Fruit fly (Drosophila melanogaster): ENCODE measurements around the gene Mettl14.

Gene Mettl14

DNA sequence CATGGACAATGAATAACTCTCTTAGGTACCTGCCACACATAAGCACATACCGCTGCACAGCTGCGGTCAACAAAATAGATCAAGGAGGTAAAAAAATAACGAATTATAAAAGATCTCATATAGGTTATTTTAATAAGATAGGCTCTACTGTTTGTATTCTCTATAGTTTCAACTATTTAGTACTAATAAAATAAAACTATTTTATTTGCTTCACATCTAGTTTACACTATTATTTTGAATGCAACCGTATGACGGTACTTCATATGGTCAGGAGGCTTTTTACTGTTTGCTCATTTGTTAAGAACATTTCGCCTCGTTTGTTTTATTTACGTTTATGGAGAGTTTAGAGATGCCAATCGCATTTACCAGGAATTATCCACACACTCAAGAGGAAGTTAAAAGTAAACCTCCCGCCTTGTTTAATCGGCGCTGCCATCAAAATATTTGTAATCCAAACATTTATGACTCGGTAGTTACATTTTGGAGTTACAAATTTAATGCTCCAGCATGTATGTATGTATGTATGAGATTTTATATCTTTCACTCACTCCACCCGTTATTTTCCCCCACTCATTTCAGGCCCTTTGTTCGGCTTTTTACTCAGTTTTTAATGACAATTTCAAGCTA is 33.2 kb upstream of the Mettl14 start (continued):
- TF ChIP-seq CG10147 (GFP tag; optimal IDR thresholded peaks at IDR 0.05), result peak; percentile 57
- peak; percentile 54 for TF ChIP-seq Spps (tag; optimal IDR thresholded peaks at IDR 0.05)
- TF ChIP-seq fd96Cb (tag; optimal IDR thresholded peaks at IDR 0.05), result peak; percentile 63
- no peak for TF ChIP-seq dati (GFP tag; IDR thresholded peaks at IDR 0.05)
- TF ChIP-seq CG12071 (GFP tag; optimal IDR thresholded peaks at IDR 0.05), result no peak
- peak; percentile 14 for TF ChIP-seq disco-r (GFP tag; optimal IDR thresholded peaks at IDR 0.05)
- TF ChIP-seq CG6813 (GFP tag; optimal IDR thresholded peaks at IDR 0.05), result peak; percentile 56
- peak; percentile 83 for TF ChIP-seq unpg (GFP tag; optimal IDR thresholded peaks at IDR 0.05)
- no peak for TF ChIP-seq pan (optimal IDR thresholded peaks at IDR 0.05)
- TF ChIP-seq pan (GFP tag; optimal IDR thresholded peaks at IDR 0.05 in 1 of 2, IDR thresholded peaks at IDR 0.05 in 1 of 2), result peak in 1 of 2 experiments; percentile 59
- peak; percentile 51; the same call in 1 of the 2 replicates for TF ChIP-seq sim (GFP tag; IDR thresholded peaks at IDR 0.05)
- TF ChIP-seq ap (GFP tag; IDR thresholded peaks at IDR 0.05), result no peak
- TF ChIP-seq hbn (GFP tag; IDR thresholded peaks at IDR 0.05; ENCODE audit: partially characterized antibody), result no peak
- 0 out of 3 replicates have a peak, but pooled peaks have one; percentile 70 for TF ChIP-seq so (GFP tag; IDR thresholded peaks at IDR 0.05)
- TF ChIP-seq gsb (GFP tag; IDR thresholded peaks at IDR 0.05), result no peak
- peak; percentile 85 for TF ChIP-seq CG10979 (tag; optimal IDR thresholded peaks at IDR 0.05)
- TF ChIP-seq CG10267 (tag; optimal IDR thresholded peaks at IDR 0.05), result peak; percentile 80
- TF ChIP-seq CG16815 (GFP tag; optimal IDR thresholded peaks at IDR 0.05), result peak; percentile 53
- peak; percentile 27 for TF ChIP-seq MTF-1 (GFP tag; optimal IDR thresholded peaks at IDR 0.05; ENCODE audit: borderline replicate concordance)
- TF ChIP-seq CG3163 (GFP tag; optimal IDR thresholded peaks at IDR 0.05), result no peak
- peak; percentile 63 for TF ChIP-seq CG7556 (GFP tag; optimal IDR thresholded peaks at IDR 0.05)
- TF ChIP-seq Atf-2 (GFP tag; optimal IDR thresholded peaks at IDR 0.05), result no peak
- peak; percentile 48 for TF ChIP-seq CG18599 (GFP tag; optimal IDR thresholded peaks at IDR 0.05)
- TF ChIP-seq CrebB (tag; optimal IDR thresholded peaks at IDR 0.05), result no peak
- peak; percentile 94 for TF ChIP-seq sens (GFP tag)
- peak; percentile 38 for TF ChIP-seq Deaf1 (tag; optimal IDR thresholded peaks at IDR 0.05)
- TF ChIP-seq lmd (GFP tag; IDR thresholded peaks at IDR 0.05), result peak; percentile 69
- peak; percentile 25 for TF ChIP-seq CG12104 (GFP tag; optimal IDR thresholded peaks at IDR 0.05)
- peak in 1 of 2 experiments; percentile 56 for TF ChIP-seq Eip74EF (GFP tag; optimal IDR thresholded peaks at IDR 0.05)
- peak; percentile 19 for TF ChIP-seq Lhr (GFP tag; optimal IDR thresholded peaks at IDR 0.05)
- peak; percentile 1 for TF ChIP-seq Mad (GFP tag; optimal IDR thresholded peaks at IDR 0.05)
- TF ChIP-seq CG10366 (GFP tag; IDR thresholded peaks at IDR 0.05), result peak; percentile 57
- TF ChIP-seq CG17829 (tag; optimal IDR thresholded peaks at IDR 0.05), result peak; percentile 86
- peak in 1 of 3 experiments; percentile 57 for TF ChIP-seq Stat92E (GFP tag; optimal IDR thresholded peaks at IDR 0.05)
- TF ChIP-seq usp (GFP tag; optimal IDR thresholded peaks at IDR 0.05), result no peak
- TF ChIP-seq CG2202 (tag; optimal IDR thresholded peaks at IDR 0.05), result peak; percentile 36
- TF ChIP-seq BtbVII (GFP tag; optimal IDR thresholded peaks at IDR 0.05), result peak; percentile 22
- TF ChIP-seq CG4617 (GFP tag; optimal IDR thresholded peaks at IDR 0.05; ENCODE audit: borderline replicate concordance), result no peak
- TF ChIP-seq CG16813 (GFP tag; IDR thresholded peaks at IDR 0.05; ENCODE audit: partially characterized antibody), result no peak
- TF ChIP-seq Ada2b (GFP tag; IDR thresholded peaks at IDR 0.05), result peak; percentile 67
- no peak for TF ChIP-seq dan (GFP tag; IDR thresholded peaks at IDR 0.05)
- TF ChIP-seq cg (GFP tag; optimal IDR thresholded peaks at IDR 0.05), result no peak
- peak; percentile 69; the same call in 2 of the 3 replicates for TF ChIP-seq zfh1 (GFP tag; IDR thresholded peaks at IDR 0.05)
- TF ChIP-seq CG8388 (GFP tag; optimal IDR thresholded peaks at IDR 0.05), result peak; percentile 78
- peak; percentile 6 for TF ChIP-seq CG16863 (GFP tag; optimal IDR thresholded peaks at IDR 0.05)
- peak; percentile 48 for TF ChIP-seq Ptx1 (GFP tag; IDR thresholded peaks at IDR 0.05)
- peak; percentile 58 for TF ChIP-seq odd (GFP tag; optimal IDR thresholded peaks at IDR 0.05)
- peak; percentile 71 for TF ChIP-seq CG17328 (GFP tag; IDR thresholded peaks at IDR 0.05)
- peak; percentile 30; the same call in 1 of the 2 replicates for TF ChIP-seq MBD-R2 (GFP tag; IDR thresholded peaks at IDR 0.05)
